Worm (Caenorhabditis elegans): ENCODE results near the gene sec-20.

sec-20 gene

DNA sequence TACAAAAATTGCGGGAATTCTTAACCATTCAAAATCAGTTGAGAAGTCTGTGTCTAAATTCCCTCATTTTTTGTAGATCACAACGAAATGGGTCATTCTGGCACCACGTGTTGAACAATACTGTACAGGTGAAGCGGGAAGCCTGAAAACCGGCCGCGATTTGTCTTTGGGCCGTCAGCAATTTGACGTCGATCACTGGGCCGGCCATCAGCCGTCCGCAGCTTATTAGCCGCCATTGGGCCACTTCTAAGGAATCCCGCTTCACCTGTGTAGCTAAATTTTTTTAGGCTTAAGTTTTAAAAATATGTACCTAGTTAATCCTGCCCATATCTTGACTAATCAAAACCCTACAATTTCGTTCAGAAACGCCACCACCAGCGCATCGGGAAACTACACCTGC lies 32.2 kb upstream of the sec-20 start:
- peak; percentile 4 for TF ChIP-seq ham-2 (GFP tag; optimal IDR thresholded peaks at IDR 0.05)
- TF ChIP-seq lin-13 (tag; optimal IDR thresholded peaks at IDR 0.05): no peak

DNA sequence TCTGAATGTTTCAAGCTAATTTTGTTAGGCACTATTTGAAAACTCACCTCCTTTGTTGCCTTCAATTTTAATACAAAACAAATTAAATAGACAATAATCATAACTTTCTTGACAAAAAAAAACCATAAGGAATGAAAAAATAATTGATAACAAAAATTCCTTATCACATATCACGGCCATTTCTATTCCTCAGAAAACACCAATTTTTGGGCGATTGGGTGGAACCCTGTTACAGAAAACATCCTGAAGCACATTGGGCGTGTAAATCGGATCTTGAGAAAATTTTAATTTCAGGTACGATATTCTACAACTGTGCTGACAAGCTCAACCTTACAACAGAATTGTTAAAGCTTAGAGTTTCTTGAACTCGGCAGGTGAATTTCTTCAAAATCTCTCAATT lies 27.1 kb upstream of the sec-20 start, which contains the start of gene F40G9.8:
Gene F40G9.8, minus strand, starts transcription at position 101 of the 400 bp plus-strand sequence.
- no peak for TF ChIP-seq flh-1 (GFP tag; optimal IDR thresholded peaks at IDR 0.05)
- no peak for TF ChIP-seq mep-1 (tag; optimal IDR thresholded peaks at IDR 0.05)
- no peak for TF ChIP-seq unc-62 (GFP tag; optimal IDR thresholded peaks at IDR 0.05)
- TF ChIP-seq bed-3 (GFP tag; optimal IDR thresholded peaks at IDR 0.05): no peak
- TF ChIP-seq M03D4.4 (tag; optimal IDR thresholded peaks at IDR 0.05): no peak
- TF ChIP-seq unc-39 (tag; optimal IDR thresholded peaks at IDR 0.05): no peak
- TF ChIP-seq nhr-237 (tag; optimal IDR thresholded peaks at IDR 0.05): no peak
- TF ChIP-seq ceh-83 (GFP tag; optimal IDR thresholded peaks at IDR 0.05): no peak
- TF ChIP-seq snpc-4 (tag; optimal IDR thresholded peaks at IDR 0.05): no peak
- no peak for TF ChIP-seq ztf-11 (tag; optimal IDR thresholded peaks at IDR 0.05)
- no peak for TF ChIP-seq nhr-12 (tag; optimal IDR thresholded peaks at IDR 0.05)
- no peak for TF ChIP-seq zip-8 (tag; optimal IDR thresholded peaks at IDR 0.05)
- no peak for TF ChIP-seq tbx-8 (GFP tag; optimal IDR thresholded peaks at IDR 0.05)
- no peak for TF ChIP-seq nhr-76 (tag; optimal IDR thresholded peaks at IDR 0.05)
- TF ChIP-seq lsy-2 (tag; optimal IDR thresholded peaks at IDR 0.05): no peak
- no peak for TF ChIP-seq hlh-1 (tag; optimal IDR thresholded peaks at IDR 0.05)

DNA sequence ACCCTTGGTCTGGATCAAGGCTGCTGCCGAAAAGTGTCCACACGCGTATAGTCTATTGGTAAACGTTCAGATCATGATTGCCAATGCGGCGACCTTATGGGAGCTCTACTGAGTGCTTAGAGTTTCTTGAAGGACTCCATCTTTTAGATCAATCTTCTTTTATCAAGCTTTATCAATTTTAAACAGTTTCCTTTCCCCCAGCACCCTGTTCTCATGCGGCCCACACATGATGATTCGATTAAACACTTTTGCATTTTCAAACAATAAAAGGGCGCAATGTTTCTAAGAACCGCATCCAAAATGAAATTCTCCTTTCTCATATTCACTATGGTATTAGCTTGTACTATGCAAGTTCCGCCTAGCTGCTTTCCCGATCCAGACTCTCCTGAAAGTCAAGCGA lies 26.5 kb upstream of the sec-20 start, which contains the start of gene F40G9.7:
Gene F40G9.7, plus strand, starts transcription at position 301 of the 400 bp plus-strand sequence.
- no peak for TF ChIP-seq M03D4.4 (tag; optimal IDR thresholded peaks at IDR 0.05)
- no peak for TF ChIP-seq lin-32 (GFP tag; optimal IDR thresholded peaks at IDR 0.05)

DNA sequence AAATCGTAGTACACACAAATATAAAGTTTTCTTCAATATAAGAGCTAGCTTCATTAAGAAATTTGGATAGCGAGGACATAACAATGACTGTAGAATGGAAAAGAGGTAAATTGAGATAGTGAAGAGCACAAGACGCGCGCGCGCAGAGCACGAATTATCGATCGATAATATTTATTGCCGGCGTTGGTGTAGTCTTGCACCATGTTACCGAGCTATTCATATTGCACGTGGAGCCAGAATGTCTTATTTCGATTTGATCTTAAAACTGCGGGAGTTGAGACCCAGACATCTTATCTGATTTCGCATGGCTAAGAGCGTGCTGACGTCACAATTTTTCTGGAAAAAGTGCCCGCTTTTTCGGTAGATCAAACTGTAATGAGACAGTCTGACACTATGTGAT lies 22.4 kb upstream of the sec-20 start, which contains the start of gene F40G9.18:
Gene F40G9.18, minus strand, starts transcription at position 101 of the 400 bp plus-strand sequence.
- TF ChIP-seq nhr-237 (tag; optimal IDR thresholded peaks at IDR 0.05) (no peak), nhr-76 (tag; optimal IDR thresholded peaks at IDR 0.05) (no peak), pha-4 (tag; optimal IDR thresholded peaks at IDR 0.05) (no peak), cnd-1 (tag; optimal IDR thresholded peaks at IDR 0.05) (no peak), bed-3 (GFP tag; optimal IDR thresholded peaks at IDR 0.05) (no peak), M03D4.4 (tag; optimal IDR thresholded peaks at IDR 0.05) (no peak), unc-62 (GFP tag; optimal IDR thresholded peaks at IDR 0.05) (no peak), ceh-43 (GFP tag; optimal IDR thresholded peaks at IDR 0.05) (no peak), hlh-1 (tag; optimal IDR thresholded peaks at IDR 0.05) (no peak), lin-32 (GFP tag; optimal IDR thresholded peaks at IDR 0.05) (no peak), nhr-12 (tag; optimal IDR thresholded peaks at IDR 0.05) (no peak), flh-1 (GFP tag; optimal IDR thresholded peaks at IDR 0.05) (no peak), mab-5 (tag; optimal IDR thresholded peaks at IDR 0.05) (no peak), nhr-28 (tag; optimal IDR thresholded peaks at IDR 0.05) (no peak), ztf-11 (tag; optimal IDR thresholded peaks at IDR 0.05) (no peak)

- no peak for TF ChIP-seq sem-2 (GFP tag; optimal IDR thresholded peaks at IDR 0.05)
- no peak for TF ChIP-seq drap-1 (GFP tag; optimal IDR thresholded peaks at IDR 0.05)
- no peak for TF ChIP-seq cnd-1 (tag; optimal IDR thresholded peaks at IDR 0.05)
- no peak for TF ChIP-seq mls-2 (tag; optimal IDR thresholded peaks at IDR 0.05)
- no peak for TF ChIP-seq hlh-1 (tag; optimal IDR thresholded peaks at IDR 0.05)
- no peak for TF ChIP-seq lin-13 (tag; optimal IDR thresholded peaks at IDR 0.05)
Observed at ce11 chrIII:171617-172016, 20.3 kb upstream of the sec-20 start, which contains the start of the genes F40G9.9 and F40G9.12. F40G9.9 (minus strand) TSS chrIII:171717. F40G9.12 (plus strand) TSS chrIII:171847.

- no peak for TF ChIP-seq sem-2 (GFP tag; optimal IDR thresholded peaks at IDR 0.05)
- no peak for TF ChIP-seq ces-1 (GFP tag; optimal IDR thresholded peaks at IDR 0.05)
- TF ChIP-seq unc-120 (tag; optimal IDR thresholded peaks at IDR 0.05; ENCODE audit: poor library complexity, severe bottlenecking): no peak
- TF ChIP-seq mep-1 (tag; optimal IDR thresholded peaks at IDR 0.05): no peak
Observed at ce11 chrIII:173501-173900, 18.4 kb upstream of the sec-20 start, which contains the start of gene F40G9.19. F40G9.19 (plus strand) TSS chrIII:173801.
